Worm (Caenorhabditis elegans) whole organism, L4/young adult: ENCODE results near the gene nhr-19.

Experiments used
- W03F9.2 ChIP-seq: fragments of 150-350 bp; optimal IDR thresholded peaks from 2 replicates; lab custom pipeline; 2014; ENCODE audit warnings: missing biosample characterization, missing genetic modification characterization
- dao-5 ChIP-seq: sonication (generic microtip); optimal IDR thresholded peaks from 2 replicates; lab custom pipeline; 2016; ENCODE audit warnings: missing genotype, missing genetic modification characterization, moderate library complexity, missing compliant biosample characterization
- him-1 ChIP-seq: sonication (generic microtip); optimal IDR thresholded peaks from 2 replicates; lab custom pipeline; 2016; ENCODE audit warnings: missing genotype, missing genetic modification reagents, missing genetic modification characterization, missing compliant biosample characterization

nhr-19 gene

DNA sequence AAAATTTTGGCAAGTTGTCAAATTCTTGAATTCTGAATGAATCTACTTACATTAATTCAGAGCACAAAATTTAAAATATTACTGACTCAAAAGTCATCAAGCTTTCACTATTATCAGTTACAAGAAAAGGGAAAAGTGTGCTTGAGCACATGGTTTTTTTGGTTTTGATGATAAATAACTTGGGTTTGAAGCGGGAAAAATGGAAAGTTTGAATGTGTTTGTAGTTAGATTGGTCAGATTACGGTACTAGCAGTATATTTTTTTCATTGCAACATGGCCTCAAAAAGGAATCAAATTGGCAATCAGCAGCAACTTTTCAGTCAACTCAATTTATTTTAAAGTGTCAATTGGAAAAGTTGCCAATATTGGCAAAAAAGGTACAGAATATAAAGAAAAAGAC, 641 bp downstream of the nhr-19 start:
- TF ChIP-seq W03F9.2 (tag; lab: Kevin White, UChicago) (no peak), him-1 (tag; lab: Kevin White, UChicago) (no peak), dao-5 (tag; lab: Kevin White, UChicago) (no peak)

DNA sequence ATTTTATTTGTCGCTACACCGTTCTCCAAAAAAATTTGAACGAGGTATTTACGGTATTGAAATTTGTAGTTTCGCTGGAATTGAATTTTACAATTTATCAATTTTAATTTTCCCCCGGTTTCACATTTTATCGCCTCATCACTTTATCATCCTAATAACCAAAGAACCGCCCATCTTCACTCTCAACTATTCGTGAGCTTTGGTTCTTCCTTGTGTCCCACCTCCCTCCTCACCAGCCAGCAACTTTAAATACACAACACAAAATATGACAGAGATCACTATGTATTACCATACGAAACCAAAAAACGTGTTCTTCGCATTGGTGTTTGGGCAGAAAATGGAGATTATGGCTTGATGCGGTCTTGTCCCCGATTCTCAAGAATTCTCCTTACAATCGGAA, 1.3 kb downstream of the nhr-19 start:
- TF ChIP-seq him-1 (tag; lab: Kevin White, UChicago) (no peak), dao-5 (tag; lab: Kevin White, UChicago) (no peak), W03F9.2 (tag; lab: Kevin White, UChicago) (no peak)

DNA sequence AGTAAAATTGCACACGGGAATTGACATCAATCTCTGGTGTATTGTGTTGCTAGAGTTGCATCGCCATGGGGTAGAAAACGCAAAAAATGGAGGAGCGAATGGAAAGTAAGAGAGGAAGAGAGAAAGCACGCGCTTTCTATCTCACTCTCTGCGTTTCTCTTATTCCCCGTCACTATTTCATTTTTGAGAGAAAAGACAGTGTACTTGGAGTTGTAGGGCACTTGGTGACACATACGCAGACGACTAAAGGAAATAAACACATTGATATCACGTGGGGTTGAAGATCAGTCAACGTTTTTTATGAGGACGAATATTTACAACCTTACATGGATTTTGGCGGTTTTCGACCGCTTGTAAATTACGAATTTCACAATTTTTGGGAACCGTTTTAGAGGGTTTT, 1.9 kb downstream of the nhr-19 start:
- no peak for TF ChIP-seq him-1 (tag; lab: Kevin White, UChicago)
- TF ChIP-seq W03F9.2 (tag; lab: Kevin White, UChicago), result peak; percentile 71
- no peak for TF ChIP-seq dao-5 (tag; lab: Kevin White, UChicago)

DNA sequence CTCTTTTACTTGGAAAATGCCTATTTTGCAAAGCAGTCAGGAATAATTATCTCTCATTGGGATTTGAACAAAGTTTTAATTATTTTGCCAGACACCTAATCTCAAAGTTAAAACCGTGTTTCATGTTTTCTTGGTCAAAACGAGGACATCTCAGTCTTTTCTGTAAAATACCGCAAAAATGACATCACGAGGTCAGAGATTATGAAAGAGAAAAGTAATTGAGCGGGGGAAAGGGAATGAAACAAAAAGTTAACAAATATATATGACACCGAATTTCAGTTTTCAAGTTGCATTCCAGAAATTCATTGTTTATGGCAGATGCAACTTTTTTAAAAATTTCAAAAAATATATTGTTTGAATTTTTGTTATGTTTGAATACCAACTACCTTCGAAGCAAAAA, 2.8 kb downstream of the nhr-19 start:
- TF ChIP-seq him-1 (tag; lab: Kevin White, UChicago) (no peak), dao-5 (tag; lab: Kevin White, UChicago) (no peak), W03F9.2 (tag; lab: Kevin White, UChicago) (no peak)

DNA sequence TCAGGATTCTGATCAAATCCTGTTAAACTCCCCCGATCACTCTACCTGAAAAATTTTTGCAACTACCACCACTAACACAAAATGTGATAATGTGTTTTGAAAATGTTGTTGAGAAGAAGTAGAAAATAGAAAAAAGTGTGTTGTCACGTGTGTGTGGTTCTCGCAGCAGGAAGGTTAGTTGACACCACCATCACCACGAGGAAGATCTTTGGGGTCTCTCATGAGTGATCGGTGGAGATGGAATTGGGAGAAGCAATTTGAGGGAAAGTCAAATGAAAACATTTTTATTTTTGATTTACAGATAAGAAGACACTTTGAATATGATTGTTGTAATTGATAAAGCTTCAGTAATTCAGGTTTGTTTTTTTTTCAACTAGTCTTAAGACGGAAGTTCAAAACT, 3.6 kb downstream of the nhr-19 start:
- TF ChIP-seq dao-5 (tag; lab: Kevin White, UChicago) (no peak), W03F9.2 (tag; lab: Kevin White, UChicago) (no peak), him-1 (tag; lab: Kevin White, UChicago) (no peak)

DNA sequence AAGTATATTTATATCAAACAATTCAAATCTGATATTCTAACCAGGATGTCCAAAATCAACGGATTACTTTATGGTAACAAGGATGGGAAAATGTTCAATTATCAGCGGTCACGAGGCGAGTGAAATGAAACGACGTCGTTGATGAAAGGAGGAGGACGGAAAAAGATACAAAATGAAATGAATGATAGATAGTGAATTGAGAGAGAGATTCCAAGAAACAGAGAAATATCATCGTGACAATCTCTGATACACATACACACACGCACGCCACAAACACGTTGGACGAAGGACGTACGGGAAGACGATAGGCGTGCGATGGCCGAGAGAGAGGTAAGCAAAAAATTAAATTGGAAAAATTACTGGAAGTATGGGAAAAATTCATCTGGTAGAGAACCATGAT, 4.3 kb downstream of the nhr-19 start:
- TF ChIP-seq W03F9.2 (tag; lab: Kevin White, UChicago) (peak; percentile 29), dao-5 (tag; lab: Kevin White, UChicago) (no peak), him-1 (tag; lab: Kevin White, UChicago) (no peak)

DNA sequence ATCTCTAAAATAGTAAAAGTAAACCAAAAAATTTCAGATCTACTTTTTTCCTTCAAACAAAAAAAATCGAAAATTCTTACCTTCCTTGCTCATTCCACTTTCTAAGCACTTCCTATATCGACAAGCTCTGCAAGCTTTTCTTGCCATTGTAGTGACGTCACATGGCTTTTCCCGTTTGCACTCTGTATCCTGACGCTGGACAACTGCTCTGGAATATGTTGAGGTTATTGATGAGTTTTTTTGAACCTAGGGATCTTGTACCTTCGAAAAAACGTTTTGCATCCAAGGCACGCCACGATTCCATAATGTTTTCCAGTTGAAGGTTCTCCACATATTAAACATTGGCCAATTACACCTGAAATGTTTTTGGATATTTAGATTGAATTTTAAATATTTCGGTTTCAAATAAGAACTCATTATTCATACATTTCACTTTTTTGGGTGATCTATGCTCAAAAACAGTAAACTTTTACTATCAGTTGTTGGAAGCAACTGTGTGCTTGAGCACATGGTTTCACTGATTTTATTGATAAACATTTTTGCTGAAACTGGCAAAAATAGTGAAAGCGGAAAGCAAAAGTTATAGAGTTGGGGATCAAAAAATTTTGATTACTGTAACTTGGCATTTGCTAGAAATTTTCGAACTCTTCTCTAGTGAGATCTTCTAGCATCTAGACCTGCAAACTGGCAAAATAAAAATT, 5.2 kb downstream of the nhr-19 start:
- no peak for TF ChIP-seq W03F9.2 (tag; lab: Kevin White, UChicago)
- no peak for TF ChIP-seq him-1 (tag; lab: Kevin White, UChicago)
- TF ChIP-seq dao-5 (tag; lab: Kevin White, UChicago), result no peak

DNA sequence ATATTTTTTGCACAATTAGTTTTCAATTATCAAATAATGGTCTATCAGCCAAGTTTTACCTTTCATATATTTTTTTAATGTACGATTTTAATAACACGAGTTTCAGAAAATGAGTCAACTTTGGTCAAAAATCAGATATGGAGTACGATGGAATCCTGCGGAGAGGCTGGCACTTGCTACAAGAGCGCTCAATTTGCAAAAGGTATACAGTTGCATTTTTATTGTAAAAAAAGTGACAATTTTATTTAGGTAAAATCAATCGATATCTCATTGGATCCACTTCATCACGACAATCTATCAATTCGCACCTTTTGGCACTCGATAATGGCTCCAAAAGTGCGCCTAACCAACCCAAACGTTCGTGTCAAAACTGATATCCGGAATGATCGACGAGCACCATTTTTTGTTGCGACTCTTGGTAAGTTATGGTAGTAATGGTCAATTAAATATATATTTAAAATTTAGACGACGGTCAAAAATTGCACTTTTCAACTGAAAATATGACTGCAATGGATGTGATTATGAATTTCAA, 7.7 kb downstream of the nhr-19 start, which contains the start of gene mrpl-53:
mrpl-53 (plus strand) TSS at position 107 of the 532 bp plus-strand sequence.
- TF ChIP-seq dao-5 (tag; lab: Kevin White, UChicago), result no peak
- TF ChIP-seq W03F9.2 (tag; lab: Kevin White, UChicago), result no peak
- no peak for TF ChIP-seq him-1 (tag; lab: Kevin White, UChicago)

DNA sequence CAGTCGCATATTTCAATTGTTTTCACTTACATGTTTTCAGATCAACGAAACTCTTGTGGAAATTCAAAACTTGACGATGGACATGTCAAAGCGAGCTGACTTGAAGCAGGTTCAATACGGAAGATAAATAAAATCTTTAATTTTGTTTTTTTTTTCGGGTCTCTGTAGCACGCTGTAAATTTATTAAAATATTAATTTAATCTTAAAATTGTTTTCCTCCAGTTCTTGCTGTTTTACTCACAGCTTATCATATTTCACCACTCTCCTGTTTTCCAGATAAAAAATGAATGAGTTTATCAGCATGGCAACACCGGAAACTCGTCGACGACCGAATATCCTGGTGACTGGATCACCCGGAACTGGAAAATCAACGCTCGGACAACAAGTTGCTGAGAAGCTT, 8.9 kb downstream of the nhr-19 start, which contains the start of gene E02H1.6:
E02H1.6 (plus strand) TSS at position 301 of the 400 bp plus-strand sequence.
- no peak for TF ChIP-seq him-1 (tag; lab: Kevin White, UChicago)

DNA sequence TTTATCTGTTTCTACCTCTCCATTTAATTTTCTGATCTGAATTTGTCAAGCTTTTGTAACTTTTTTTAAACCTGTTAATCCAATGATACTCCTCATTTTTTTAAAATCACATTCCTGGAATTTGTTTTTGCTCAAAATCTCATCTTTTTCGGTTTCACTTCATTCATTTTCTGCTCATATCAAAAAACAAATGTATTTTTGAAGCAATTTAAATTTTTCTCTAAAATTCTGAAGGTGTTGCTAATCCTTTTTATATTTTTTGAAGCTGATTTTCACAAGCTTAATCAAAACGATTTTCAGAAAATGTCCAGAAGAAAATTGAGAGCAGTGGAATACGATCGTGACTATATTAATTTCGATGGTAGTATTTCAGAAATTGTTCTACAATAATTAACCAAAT, 10.4 kb downstream of the nhr-19 start, which contains the start of gene E02H1.5:
E02H1.5 (plus strand) TSS at position 301 of the 400 bp plus-strand sequence.
- TF ChIP-seq W03F9.2 (tag; lab: Kevin White, UChicago), result no peak

DNA sequence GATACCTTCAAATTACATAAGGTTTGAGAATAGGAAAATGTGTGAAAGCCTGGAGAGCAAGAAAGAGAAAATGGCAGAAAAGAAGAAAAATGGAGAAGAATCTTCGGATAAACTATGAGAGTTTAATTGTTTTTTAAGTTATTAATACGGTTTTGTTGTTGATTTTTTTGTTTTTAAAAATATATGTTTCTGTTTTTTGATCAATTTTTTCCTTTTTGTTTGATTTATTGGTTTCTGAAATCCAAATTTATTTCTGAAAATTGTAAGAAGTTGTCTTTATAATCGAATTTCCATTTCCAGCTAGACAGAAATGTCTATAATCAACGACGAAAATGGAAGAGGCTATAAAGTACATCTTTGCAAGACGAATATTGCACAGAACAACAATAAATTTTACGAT, 12.6 kb downstream of the nhr-19 start, which contains the start of gene parp-2:
parp-2 (plus strand) TSS at position 301 of the 400 bp plus-strand sequence.
- TF ChIP-seq W03F9.2 (tag; lab: Kevin White, UChicago) (no peak), dao-5 (tag; lab: Kevin White, UChicago) (no peak), him-1 (tag; lab: Kevin White, UChicago) (no peak)

DNA sequence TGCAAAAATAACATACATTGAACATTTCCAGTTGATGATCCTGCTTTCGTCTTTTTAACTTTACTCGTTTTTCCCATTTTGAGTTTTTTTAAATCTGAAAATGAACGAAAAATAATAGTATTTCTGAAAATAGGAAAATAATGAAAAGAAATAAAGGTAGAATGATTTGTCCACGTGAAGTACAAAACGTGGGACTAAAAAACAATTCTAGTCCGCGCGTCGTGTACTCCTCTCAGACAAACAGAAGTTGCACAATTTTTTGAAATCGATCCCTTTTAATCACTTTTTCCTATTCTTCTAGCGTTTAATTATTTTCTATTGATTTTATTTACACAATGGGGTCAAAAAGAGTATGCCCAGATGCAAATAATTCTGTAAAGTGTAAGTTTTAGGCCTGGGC, 14.3 kb downstream of the nhr-19 start, which contains the start of the genes E02H1.1 and tag-124:
E02H1.1 (minus strand) TSS at position 94 of the 400 bp plus-strand sequence.
tag-124 (plus strand) TSS at position 222 of the 400 bp plus-strand sequence.
- peak; percentile 55 for TF ChIP-seq W03F9.2 (tag; lab: Kevin White, UChicago)
- no peak for TF ChIP-seq him-1 (tag; lab: Kevin White, UChicago)
- no peak for TF ChIP-seq dao-5 (tag; lab: Kevin White, UChicago)

DNA sequence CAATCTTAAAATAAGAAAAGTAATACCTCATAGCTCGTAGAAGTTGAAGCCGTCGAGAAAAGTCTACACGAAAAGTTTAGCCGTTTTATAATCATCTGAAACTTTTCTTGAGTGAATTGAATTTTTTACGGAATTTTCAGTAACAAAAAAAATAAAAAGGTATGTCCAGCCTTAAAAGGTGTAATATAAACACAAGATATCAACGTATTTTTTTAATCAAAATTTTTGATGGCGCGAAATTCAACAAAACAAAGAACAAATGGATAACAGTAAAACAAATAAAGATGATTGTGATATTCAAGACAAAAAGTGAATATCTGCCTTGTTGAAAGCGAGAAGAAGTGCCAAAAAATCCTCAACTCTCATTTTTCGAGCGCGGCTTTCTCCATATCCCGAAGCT, 15.7 kb downstream of the nhr-19 start, which contains the start of gene eral-1:
eral-1 (minus strand) TSS at position 101 of the 400 bp plus-strand sequence.
- TF ChIP-seq him-1 (tag; lab: Kevin White, UChicago), result no peak
- TF ChIP-seq dao-5 (tag; lab: Kevin White, UChicago), result no peak
- TF ChIP-seq W03F9.2 (tag; lab: Kevin White, UChicago), result no peak
